Worm (Caenorhabditis elegans) whole organism, L4 larva: ENCODE results near the gene rol-8.

ENCODE experiments used
- D1046.2 ChIP-seq: fragments of 200-800 bp; sonication (Bioruptor generic); IDR thresholded peaks from 2 replicates; pipeline ENCODE4 v1.3.6; 2022; ENCODE audit warnings: missing genetic modification characterization, missing compliant biosample characterization
- F44E2.7 ChIP-seq: fragments of 200-800 bp; sonication (Bioruptor generic); IDR thresholded peaks from 2 replicates; pipeline ENCODE4 v2.1.2; 2022; ENCODE audit warnings: missing genetic modification characterization, missing compliant biosample characterization
- T26A8.4 ChIP-seq: fragments of 200-800 bp; sonication (Bioruptor generic); IDR thresholded peaks from 2 replicates; pipeline ENCODE4 v1.3.6; 2022; ENCODE audit warnings: missing genetic modification characterization, missing compliant biosample characterization
- Y105C5A.15 ChIP-seq: fragments of 200-800 bp; sonication (Bioruptor generic); IDR thresholded peaks from 2 replicates; pipeline ENCODE4 v1.3.6; 2022; ENCODE audit warnings: missing genetic modification characterization, missing compliant biosample characterization
- aly-2 ChIP-seq: sonication (generic microtip); optimal IDR thresholded peaks from 2 replicates; lab custom pipeline; 2018; ENCODE audit warnings: missing biosample characterization, missing genetic modification characterization
- attf-4 ChIP-seq: sonication (generic microtip); optimal IDR thresholded peaks from 3 replicates; lab custom pipeline; 2017; ENCODE audit warnings: missing biosample characterization, missing genetic modification characterization
- ceh-44 ChIP-seq: fragments of 200-800 bp; sonication (Bioruptor generic); IDR thresholded peaks from 2 replicates; pipeline ENCODE4 v1.3.6; 2022; ENCODE audit warnings: missing genetic modification reagents, missing genetic modification characterization, missing compliant biosample characterization
- ces-1 ChIP-seq: fragments of 150-350 bp; sonication (generic microtip); optimal IDR thresholded peaks from 4 replicates; lab custom pipeline; 2014; ENCODE audit warnings: missing biosample characterization, missing genetic modification reagents, missing genetic modification characterization
- cey-2 ChIP-seq: sonication (generic microtip); optimal IDR thresholded peaks from 3 replicates; lab custom pipeline; 2017; ENCODE audit warnings: missing genetic modification characterization, mild to moderate bottlenecking, missing compliant biosample characterization, antibody characterized with exemption, borderline replicate concordance; ENCODE audit not compliant: insufficient read depth
- daf-8 ChIP-seq: fragments of 200-800 bp; sonication (Bioruptor generic); IDR thresholded peaks from 2 replicates; pipeline ENCODE4 v1.3.6; 2022; ENCODE audit warnings: missing genetic modification characterization, missing compliant biosample characterization
- fkh-10 ChIP-seq: fragments of 150-350 bp; optimal IDR thresholded peaks from 2 replicates; lab custom pipeline; 2014; ENCODE audit warnings: missing biosample characterization, missing genetic modification reagents, missing genetic modification characterization
- hlh-30 ChIP-seq: sonication (generic microtip); optimal IDR thresholded peaks from 2 replicates; lab custom pipeline; 2017; ENCODE audit warnings: antibody characterized with exemption, mild to moderate bottlenecking, missing genetic modification characterization, missing compliant biosample characterization; ENCODE audit not compliant: insufficient read depth
- hmg-1.1 ChIP-seq: fragments of 200-800 bp; sonication (Bioruptor generic); IDR thresholded peaks from 2 replicates; pipeline ENCODE4 v1.3.6; 2022; ENCODE audit warnings: missing genetic modification reagents, missing genetic modification characterization, missing compliant biosample characterization
- lin-1 ChIP-seq: fragments of 200-800 bp; sonication (Bioruptor generic); IDR thresholded peaks from 2 replicates; pipeline ENCODE4 v1.3.6; 2022; ENCODE audit warnings: missing genetic modification reagents, missing genetic modification characterization, missing compliant biosample characterization
- lin-38 ChIP-seq: fragments of 200-800 bp; sonication (Bioruptor generic); IDR thresholded peaks from 2 replicates; pipeline ENCODE4 v1.3.6; 2022; ENCODE audit warnings: missing genetic modification reagents, missing genetic modification characterization, missing compliant biosample characterization
- lir-3 ChIP-seq: sonication (generic microtip); optimal IDR thresholded peaks from 2 replicates; lab custom pipeline; 2016; ENCODE audit warnings: mild to moderate bottlenecking, missing genetic modification characterization, missing compliant biosample characterization
- lsy-2 ChIP-seq, 2 experiments: fragments of 150-350 bp in 1 of 2; sonication (generic microtip) in 1 of 2; optimal IDR thresholded peaks; 2 replicates each; lab custom pipeline; 2014 to 2017; ENCODE audit warnings: missing biosample characterization in 2 of 2, missing genetic modification characterization in 2 of 2
- mdl-1 ChIP-seq, 2 experiments: fragments of 150-350 bp in 1 of 2; sonication (generic microtip) in 1 of 2; optimal IDR thresholded peaks; 2 replicates each; lab custom pipeline; 2014 to 2017; ENCODE audit warnings: missing biosample characterization in 2 of 2, missing genetic modification characterization in 2 of 2
- mep-1 ChIP-seq: fragments of 150-350 bp; sonication (generic microtip); optimal IDR thresholded peaks from 3 replicates; lab custom pipeline; 2014; ENCODE audit warnings: missing biosample characterization, missing genetic modification characterization
- mxl-2 ChIP-seq: fragments of 200-800 bp; sonication (Bioruptor generic); conservative IDR thresholded peaks from 2 replicates; pipeline ENCODE4 v1.3.6; 2022; ENCODE audit warnings: missing genetic modification reagents, missing genetic modification characterization, missing compliant biosample characterization
- mxl-3 ChIP-seq: fragments of 200-800 bp; sonication (Bioruptor generic); optimal IDR thresholded peaks from 2 replicates; lab custom pipeline; 2018; ENCODE audit warnings: mild to moderate bottlenecking, missing genetic modification characterization, missing compliant biosample characterization
- nhr-111 ChIP-seq: fragments of 200-800 bp; sonication (Bioruptor generic); optimal IDR thresholded peaks from 2 replicates; lab custom pipeline; 2018; ENCODE audit warnings: mild to moderate bottlenecking, missing genetic modification characterization, missing compliant biosample characterization
- nhr-237 ChIP-seq: sonication (generic microtip); optimal IDR thresholded peaks from 2 replicates; lab custom pipeline; 2017; ENCODE audit warnings: missing biosample characterization, missing genetic modification characterization
- nhr-25 ChIP-seq: sonication (generic microtip); optimal IDR thresholded peaks from 2 replicates; lab custom pipeline; 2017; ENCODE audit warnings: missing genetic modification characterization, mild to moderate bottlenecking, missing compliant biosample characterization, antibody characterized with exemption, moderate library complexity, borderline replicate concordance; ENCODE audit not compliant: insufficient read depth
- nhr-28 ChIP-seq: fragments of 150-350 bp; optimal IDR thresholded peaks from 2 replicates; lab custom pipeline; 2014; ENCODE audit warnings: missing biosample characterization, missing genetic modification characterization
- nhr-76 ChIP-seq: fragments of 150-350 bp; optimal IDR thresholded peaks from 2 replicates; lab custom pipeline; 2014; ENCODE audit warnings: missing biosample characterization, missing genetic modification characterization
- pha-4 ChIP-seq, 2 experiments: fragments of 150-350 bp in 1 of 2; fragments of 200-800 bp in 1 of 2; sonication (Bioruptor generic) in 1 of 2; IDR thresholded peaks in 1 of 2; optimal IDR thresholded peaks in 1 of 2; 2 replicates each; pipeline versions ENCODE4 v1.3.6 to Lab custom; 2014 to 2022; ENCODE audit warnings: missing genetic modification characterization in 2 of 2, missing genetic modification reagents in 2 of 2, missing biosample characterization in 1 of 2, missing compliant biosample characterization in 1 of 2
- pqm-1 ChIP-seq: sonication (generic microtip); optimal IDR thresholded peaks from 2 replicates; lab custom pipeline; 2017; ENCODE audit warnings: missing biosample characterization, missing genetic modification characterization
- saeg-2 ChIP-seq: fragments of 200-800 bp; sonication (Bioruptor generic); IDR thresholded peaks from 2 replicates; pipeline ENCODE4 v1.3.6; 2022; ENCODE audit warnings: missing genetic modification reagents, missing genetic modification characterization, missing compliant biosample characterization
- sdz-12 ChIP-seq: fragments of 200-800 bp; sonication (Bioruptor generic); optimal IDR thresholded peaks from 2 replicates; lab custom pipeline; 2018; ENCODE audit warnings: mild to moderate bottlenecking, missing genetic modification characterization, missing compliant biosample characterization
- snpc-1.2 ChIP-seq: fragments of 200-800 bp; sonication (Bioruptor generic); IDR thresholded peaks from 2 replicates; pipeline ENCODE4 v1.3.6; 2022; ENCODE audit warnings: missing genetic modification reagents, missing genetic modification characterization, missing compliant biosample characterization
- snpc-4 ChIP-seq: fragments of 150-350 bp; optimal IDR thresholded peaks from 2 replicates; lab custom pipeline; 2014; ENCODE audit warnings: missing biosample characterization, missing genetic modification characterization
- unc-130 ChIP-seq: sonication (generic microtip); optimal IDR thresholded peaks from 2 replicates; lab custom pipeline; 2016; ENCODE audit warnings: missing genetic modification reagents, missing genetic modification characterization, missing compliant biosample characterization
- unc-62 ChIP-seq, 3 experiments: fragments of 150-350 bp in 1 of 3; sonication (generic microtip); optimal IDR thresholded peaks in 2 of 3; peaks in 1 of 3; 1 replicate in 1 of 3; 2 replicates in 2 of 3; lab custom pipeline; 2014 to 2017; ENCODE audit warnings: missing biosample characterization in 3 of 3, missing genetic modification characterization in 3 of 3, missing genetic modification reagents in 3 of 3, missing genotype in 1 of 3
- vab-7 ChIP-seq: fragments of 200-800 bp; sonication (Bioruptor generic); IDR thresholded peaks from 2 replicates; pipeline ENCODE4 v1.3.6; 2022; ENCODE audit warnings: missing genetic modification reagents, missing genetic modification characterization, missing compliant biosample characterization

The rol-8 gene

DNA sequence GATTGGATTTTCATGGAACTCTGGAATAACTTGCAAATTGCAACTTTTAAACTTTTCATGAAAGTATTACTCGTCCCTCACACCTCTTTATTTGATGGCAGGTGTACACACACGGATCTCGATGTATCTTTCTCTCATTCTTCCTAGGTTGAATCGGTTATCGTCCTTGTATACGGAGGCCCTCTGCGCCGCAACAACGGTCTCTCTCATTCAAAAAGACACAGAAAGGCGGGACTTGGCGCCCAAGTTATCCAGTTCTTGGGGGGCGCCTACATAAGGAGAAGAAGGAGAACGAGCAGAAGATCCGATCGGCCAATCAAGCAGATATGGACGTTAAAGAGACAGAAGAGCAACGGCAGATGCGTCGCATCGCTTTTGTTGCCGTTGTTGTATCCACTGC is at the start of gene rol-8:
rol-8 (plus strand) TSS at position 301 of the 400 bp plus-strand sequence.
- TF ChIP-seq attf-4 (tag; lab: Kevin White, UChicago) = no peak
- TF ChIP-seq unc-62 (GFP tag; optimal IDR thresholded peaks at IDR 0.05 in 1 of 2; lab: Kevin White, UChicago) = peak in 1 of 2 experiments; percentile 60
- no peak for TF ChIP-seq unc-62 (tag; optimal IDR thresholded peaks at IDR 0.05; lab: Kevin White, UChicago)
- TF ChIP-seq, all 104 proteins: peak for 1

DNA sequence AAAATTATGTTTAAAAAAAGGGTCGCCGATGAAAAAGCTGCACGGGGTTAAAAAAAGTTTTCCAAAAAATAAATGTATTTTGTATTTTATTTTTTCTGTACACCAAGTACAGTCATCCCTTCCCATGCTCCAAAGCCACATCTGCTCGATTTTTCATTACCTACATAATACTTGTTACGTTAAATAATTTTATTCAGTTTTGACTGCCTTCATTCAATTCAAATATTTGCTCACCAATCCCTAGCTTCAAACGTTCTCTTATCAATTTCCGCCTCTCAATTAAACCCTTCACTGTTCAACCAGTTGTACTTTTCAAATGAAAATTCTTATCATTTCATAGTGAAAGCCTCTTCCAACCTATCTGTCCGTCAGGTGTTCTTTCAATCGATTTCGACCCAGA is 49.8 kb upstream of the rol-8 start, which contains the start of gene R10H1.1:
R10H1.1 (plus strand) TSS at position 301 of the 400 bp plus-strand sequence.
- no peak for TF ChIP-seq T26A8.4
- no peak for TF ChIP-seq lir-3 (tag; lab: Kevin White, UChicago)
- TF ChIP-seq lin-1 (GFP tag; lab: Robert Waterston, UW) = no peak
- peak; percentile 63 for TF ChIP-seq pqm-1 (tag; lab: Kevin White, UChicago)
- TF ChIP-seq sdz-12 (GFP tag; lab: Kevin White, UChicago) = no peak
- no peak for TF ChIP-seq cey-2 (tag; lab: Kevin White, UChicago)
- no peak for TF ChIP-seq lin-38 (GFP tag; lab: Robert Waterston, UW)
- no peak for TF ChIP-seq nhr-237 (tag; lab: Kevin White, UChicago)
- TF ChIP-seq ceh-44 (GFP tag; lab: Robert Waterston, UW) = no peak
- peak; percentile 42 for TF ChIP-seq nhr-28 (tag; lab: Kevin White, UChicago)
- TF ChIP-seq F44E2.7 (GFP tag; lab: Robert Waterston, UW) = no peak
- TF ChIP-seq mxl-3 (GFP tag; lab: Kevin White, UChicago) = no peak

DNA sequence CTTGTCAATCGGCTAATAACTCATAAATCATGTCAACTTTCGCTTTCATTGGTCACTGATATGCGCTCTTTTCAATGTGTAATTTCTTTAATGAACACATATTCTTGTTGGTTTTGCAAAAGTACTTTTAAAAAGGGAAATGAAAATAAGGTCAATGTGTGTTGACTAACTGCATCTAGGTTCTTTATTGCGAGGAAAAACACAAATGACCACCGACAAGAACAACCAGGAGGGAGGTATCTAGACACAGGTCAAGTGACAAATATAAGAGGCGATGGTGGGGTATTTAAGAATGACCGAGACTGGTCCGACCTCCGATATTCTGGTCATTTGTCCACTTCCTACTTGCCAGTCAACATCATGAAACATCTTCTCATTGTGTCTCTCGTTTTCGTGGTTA is 47.8 kb upstream of the rol-8 start, which contains the start of gene spi-1:
spi-1 (plus strand) TSS at position 178 of the 400 bp plus-strand sequence.
- TF ChIP-seq unc-62 (GFP tag; optimal IDR thresholded peaks at IDR 0.05 in 1 of 2; lab: Kevin White, UChicago) = peak in 1 of 2 experiments; percentile 85
- TF ChIP-seq unc-62 (tag; optimal IDR thresholded peaks at IDR 0.05; lab: Kevin White, UChicago) = no peak
- TF ChIP-seq aly-2 (tag; lab: Kevin White, UChicago) = no peak
- TF ChIP-seq hlh-30 (tag; lab: Kevin White, UChicago) = peak; percentile 42

DNA sequence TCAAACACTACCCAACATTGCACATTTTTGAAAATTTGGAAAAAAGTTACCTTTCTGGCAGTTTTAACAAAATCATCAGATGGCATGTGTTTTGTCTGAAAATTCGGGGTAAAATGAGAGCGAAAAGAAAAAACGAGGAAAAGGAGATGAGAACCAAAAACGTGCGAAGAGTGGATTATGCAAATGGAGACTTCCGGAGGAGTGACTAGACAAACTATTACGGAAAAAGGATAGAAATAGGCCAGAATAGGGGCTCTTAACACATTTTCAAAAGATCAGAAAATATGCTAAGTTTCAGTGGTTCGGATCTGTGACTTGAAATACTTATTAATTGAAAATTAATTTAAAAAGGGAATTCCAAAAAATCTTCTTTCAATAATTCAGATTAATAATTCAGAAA is 44.5 kb upstream of the rol-8 start, which contains the start of gene srab-14:
srab-14 (minus strand) TSS at position 101 of the 400 bp plus-strand sequence.
- TF ChIP-seq unc-130 (no peak), lsy-2 (tag; optimal IDR thresholded peaks at IDR 0.05; lab: Kevin White, UChicago) (no peak), ces-1 (no peak), fkh-10 (GFP tag; lab: Kevin White, UChicago) (no peak), mep-1 (no peak), pha-4 (GFP tag; IDR thresholded peaks at IDR 0.05; lab: Robert Waterston, UW) (no peak), pha-4 (tag; optimal IDR thresholded peaks at IDR 0.05; lab: Kevin White, UChicago) (no peak), daf-8 (GFP tag; lab: Robert Waterston, UW) (no peak), snpc-4 (tag; lab: Kevin White, UChicago) (no peak), saeg-2 (GFP tag; lab: Robert Waterston, UW) (no peak), snpc-1.2 (no peak), mxl-2 (GFP tag; lab: Robert Waterston, UW) (no peak), mdl-1 (tag; optimal IDR thresholded peaks at IDR 0.05; lab: Kevin White, UChicago) (no peak)
- TF ChIP-seq, all 104 proteins: peak for 0

- TF ChIP-seq sdz-12 (GFP tag; lab: Kevin White, UChicago) = no peak
- TF ChIP-seq nhr-76 (tag; lab: Kevin White, UChicago) = no peak
- TF ChIP-seq Y105C5A.15 (GFP tag; lab: Robert Waterston, UW) = no peak
- no peak for TF ChIP-seq nhr-25
- TF ChIP-seq nhr-111 (GFP tag; lab: Kevin White, UChicago) = no peak
- no peak for TF ChIP-seq hmg-1.1 (GFP tag; lab: Robert Waterston, UW)
- no peak for TF ChIP-seq ces-1
- TF ChIP-seq vab-7 (GFP tag; lab: Robert Waterston, UW) = no peak
- TF ChIP-seq D1046.2 (GFP tag; lab: Robert Waterston, UW) = no peak
Observed at ce11 chrII:7505005-7505404, 38.9 kb upstream of the rol-8 start, which contains the start of gene C28F5.1. Gene C28F5.1 (plus strand): TSS chrII:7505305.
